Worm (Caenorhabditis elegans): ENCODE data around the gene ril-2.

ce11 chrV:12596196-12596595, 2.8 kb downstream of the ril-2 start, which contains the start of gene mma-1:
- TF ChIP-seq ceh-90 (tag; optimal IDR thresholded peaks at IDR 0.05) (no peak), fkh-10 (GFP tag; optimal IDR thresholded peaks at IDR 0.05) (no peak), jun-1 (tag; optimal IDR thresholded peaks at IDR 0.05) (no peak), mdl-1 (tag; optimal IDR thresholded peaks at IDR 0.05) (no peak), egl-27 (tag; optimal IDR thresholded peaks at IDR 0.05) (no peak), blmp-1 (tag; optimal IDR thresholded peaks at IDR 0.05) (no peak), Y116A8C.19 (tag; optimal IDR thresholded peaks at IDR 0.05; ENCODE audit: borderline replicate concordance) (no peak), fos-1 (tag; optimal IDR thresholded peaks at IDR 0.05) (no peak), ets-5 (GFP tag; IDR thresholded peaks at IDR 0.05) (no peak), ama-1 (optimal IDR thresholded peaks at IDR 0.05) (no peak), lir-3 (tag; optimal IDR thresholded peaks at IDR 0.05; ENCODE audit: poor library complexity) (no peak), nhr-90 (tag; optimal IDR thresholded peaks at IDR 0.05; ENCODE audit: poor library complexity) (no peak), ztf-4 (tag; optimal IDR thresholded peaks at IDR 0.05) (no peak)

Measured in whole organism, L1 larva.